Fruit fly (Drosophila melanogaster): Measurements from ENCODE around the gene Ada.

Ada gene

dm6 chr3R:9051937-9052680 lies 12.9 kb upstream of the Ada start, which contains the start of gene Kdm2 (continued):
- TF ChIP-seq rgr (GFP tag; optimal IDR thresholded peaks at IDR 0.05) (peak; percentile 42), ey (GFP tag; optimal IDR thresholded peaks at IDR 0.05) (no peak), brk (GFP tag; optimal IDR thresholded peaks at IDR 0.05) (peak; percentile 14), GATAd (GFP tag; optimal IDR thresholded peaks at IDR 0.05) (no peak)

- TF ChIP-seq Sp1 (GFP tag; optimal IDR thresholded peaks at IDR 0.05), result peak; percentile 72
- TF ChIP-seq sage (GFP tag; optimal IDR thresholded peaks at IDR 0.05), result no peak
- TF ChIP-seq tai (GFP tag; optimal IDR thresholded peaks at IDR 0.05), result no peak
- TF ChIP-seq sv (GFP tag; optimal IDR thresholded peaks at IDR 0.05), result peak; percentile 37
- peak; percentile 10 to 77 for TF ChIP-seq foxo (GFP tag; optimal IDR thresholded peaks at IDR 0.05)
- TF ChIP-seq Hr83 (GFP tag; optimal IDR thresholded peaks at IDR 0.05; ENCODE audit: poor library complexity, severe bottlenecking), result peak; percentile 85
- TF ChIP-seq Rel (GFP tag; optimal IDR thresholded peaks at IDR 0.05), result no peak
- TF ChIP-seq Rel (tag; optimal IDR thresholded peaks at IDR 0.05), result no peak
- no peak for TF ChIP-seq CG32264 (GFP tag; optimal IDR thresholded peaks at IDR 0.05)
- TF ChIP-seq GATAd (GFP tag; optimal IDR thresholded peaks at IDR 0.05), result no peak
- peak; percentile 67 for TF ChIP-seq Hnf4 (GFP tag; optimal IDR thresholded peaks at IDR 0.05)
- no peak for TF ChIP-seq Vsx2 (GFP tag; optimal IDR thresholded peaks at IDR 0.05; ENCODE audit: partially characterized antibody)
- no peak for TF ChIP-seq lola (GFP tag; optimal IDR thresholded peaks at IDR 0.05)
- TF ChIP-seq N (GFP tag; optimal IDR thresholded peaks at IDR 0.05), result no peak
- TF ChIP-seq Abd-B (GFP tag; optimal IDR thresholded peaks at IDR 0.05), result no peak
- peak; percentile 79 for TF ChIP-seq rgr (GFP tag; optimal IDR thresholded peaks at IDR 0.05)
- TF ChIP-seq CrebA (GFP tag; optimal IDR thresholded peaks at IDR 0.05; ENCODE audit: borderline replicate concordance), result no peak
- peak; percentile 65 for TF ChIP-seq OdsH (GFP tag; optimal IDR thresholded peaks at IDR 0.05)
- no peak for TF ChIP-seq usp (GFP tag; optimal IDR thresholded peaks at IDR 0.05)
- TF ChIP-seq Jra (GFP tag; optimal IDR thresholded peaks at IDR 0.05), result peak; percentile 82
- peak; percentile 70 for TF ChIP-seq ey (GFP tag; optimal IDR thresholded peaks at IDR 0.05)
- TF ChIP-seq h (GFP tag; optimal IDR thresholded peaks at IDR 0.05), result peak; percentile 96
- no peak for TF ChIP-seq dsf (GFP tag; optimal IDR thresholded peaks at IDR 0.05; ENCODE audit: borderline replicate concordance)
- peak; percentile 87 for TF ChIP-seq fru (GFP tag; optimal IDR thresholded peaks at IDR 0.05)
- TF ChIP-seq psq (GFP tag; optimal IDR thresholded peaks at IDR 0.05), result peak; percentile 69
- TF ChIP-seq dl (GFP tag; optimal IDR thresholded peaks at IDR 0.05; ENCODE audit: insufficient read depth in 1 of 2, partially characterized antibody in 2 of 2), result peak; percentile 53 to 90
- TF ChIP-seq Dif (GFP tag; optimal IDR thresholded peaks at IDR 0.05; ENCODE audit: partially characterized antibody), result peak; percentile 95
- TF ChIP-seq Dfd (GFP tag; optimal IDR thresholded peaks at IDR 0.05), result no peak
- no peak for TF ChIP-seq CG9705 (GFP tag; optimal IDR thresholded peaks at IDR 0.05)
- TF ChIP-seq pan (optimal IDR thresholded peaks at IDR 0.05), result no peak
- TF ChIP-seq Hr78 (GFP tag; optimal IDR thresholded peaks at IDR 0.05), result no peak
- TF ChIP-seq Myc (optimal IDR thresholded peaks at IDR 0.05), result peak; percentile 59
- TF ChIP-seq woc (GFP tag; optimal IDR thresholded peaks at IDR 0.05), result peak; percentile 71
- peak; percentile 81 for TF ChIP-seq jim (GFP tag; optimal IDR thresholded peaks at IDR 0.05)
- no peak for TF ChIP-seq brk (GFP tag; optimal IDR thresholded peaks at IDR 0.05)
- peak; percentile 56 for TF ChIP-seq HLH106 (tag; optimal IDR thresholded peaks at IDR 0.05)
- no peak for TF ChIP-seq dmrt93B (GFP tag; optimal IDR thresholded peaks at IDR 0.05)
- TF ChIP-seq br (GFP tag; optimal IDR thresholded peaks at IDR 0.05), result peak; percentile 75
These were observed 12.0 kb upstream of the Ada start for dm6 chr3R:9053021-9053420.

- TF ChIP-seq N (GFP tag; optimal IDR thresholded peaks at IDR 0.05), result no peak
- no peak for TF ChIP-seq Rel (GFP tag; optimal IDR thresholded peaks at IDR 0.05)
- no peak for TF ChIP-seq Rel (tag; optimal IDR thresholded peaks at IDR 0.05)
- peak; percentile 50 for TF ChIP-seq CG32264 (GFP tag; optimal IDR thresholded peaks at IDR 0.05)
- TF ChIP-seq OdsH (GFP tag; optimal IDR thresholded peaks at IDR 0.05), result no peak
- no peak for TF ChIP-seq Mio (GFP tag; optimal IDR thresholded peaks at IDR 0.05)
- TF ChIP-seq ey (GFP tag; optimal IDR thresholded peaks at IDR 0.05), result peak; percentile 71
- TF ChIP-seq brk (GFP tag; optimal IDR thresholded peaks at IDR 0.05), result no peak
- TF ChIP-seq h (GFP tag; optimal IDR thresholded peaks at IDR 0.05), result peak; percentile 51
- peak; percentile 75 for TF ChIP-seq Dif (GFP tag; optimal IDR thresholded peaks at IDR 0.05; ENCODE audit: partially characterized antibody)
- TF ChIP-seq jim (GFP tag; optimal IDR thresholded peaks at IDR 0.05), result no peak
- TF ChIP-seq dmrt93B (GFP tag; optimal IDR thresholded peaks at IDR 0.05), result peak; percentile 66
- TF ChIP-seq Hr78 (GFP tag; optimal IDR thresholded peaks at IDR 0.05), result no peak
- TF ChIP-seq psq (GFP tag; optimal IDR thresholded peaks at IDR 0.05), result peak; percentile 42
- peak; percentile 4 for TF ChIP-seq CG9705 (GFP tag; optimal IDR thresholded peaks at IDR 0.05)
- no peak for TF ChIP-seq Vsx2 (GFP tag; optimal IDR thresholded peaks at IDR 0.05; ENCODE audit: partially characterized antibody)
- TF ChIP-seq dl (GFP tag; optimal IDR thresholded peaks at IDR 0.05; ENCODE audit: insufficient read depth in 1 of 2, partially characterized antibody in 2 of 2), result no peak
- no peak for TF ChIP-seq Hnf4 (GFP tag; optimal IDR thresholded peaks at IDR 0.05)
- TF ChIP-seq br (GFP tag; optimal IDR thresholded peaks at IDR 0.05), result peak; percentile 66
- no peak for TF ChIP-seq Jra (GFP tag; optimal IDR thresholded peaks at IDR 0.05)
- TF ChIP-seq Sp1 (GFP tag; optimal IDR thresholded peaks at IDR 0.05), result peak; percentile 57
- peak; percentile 76 for TF ChIP-seq fru (GFP tag; optimal IDR thresholded peaks at IDR 0.05)
- TF ChIP-seq CrebA (GFP tag; optimal IDR thresholded peaks at IDR 0.05; ENCODE audit: borderline replicate concordance), result no peak
- peak; percentile 24 for TF ChIP-seq rgr (GFP tag; optimal IDR thresholded peaks at IDR 0.05)
- peak; percentile 45 for TF ChIP-seq Hr83 (GFP tag; optimal IDR thresholded peaks at IDR 0.05; ENCODE audit: poor library complexity, severe bottlenecking)
- no peak for TF ChIP-seq pan (optimal IDR thresholded peaks at IDR 0.05)
- TF ChIP-seq woc (GFP tag; optimal IDR thresholded peaks at IDR 0.05), result peak; percentile 50
- TF ChIP-seq GATAd (GFP tag; optimal IDR thresholded peaks at IDR 0.05), result no peak
- no peak for TF ChIP-seq usp (GFP tag; optimal IDR thresholded peaks at IDR 0.05)
- peak; percentile 72 for TF ChIP-seq HLH106 (tag; optimal IDR thresholded peaks at IDR 0.05)
- TF ChIP-seq dsf (GFP tag; optimal IDR thresholded peaks at IDR 0.05; ENCODE audit: borderline replicate concordance), result no peak
- peak in 1 of 2 experiments; percentile 73 for TF ChIP-seq foxo (GFP tag; optimal IDR thresholded peaks at IDR 0.05)
- TF ChIP-seq sv (GFP tag; optimal IDR thresholded peaks at IDR 0.05), result no peak
These were observed 11.0 kb upstream of the Ada start for dm6 chr3R:9053850-9054441.

All from whole organism, wandering third instar larva.